Fruit fly (Drosophila melanogaster) whole organism, prepupa: ENCODE results near the gene Tcs4.

Source experiments
- Blimp-1 ChIP-seq: fragments of 200-800 bp; sonication (Bioruptor generic); optimal IDR thresholded peaks from 3 replicates; lab custom pipeline; 2017; ENCODE audit warnings: missing biosample characterization, missing genetic modification characterization, mild to moderate bottlenecking, moderate library complexity, missing genetic modification reagents
- CG11902 ChIP-seq: fragments of 200-800 bp; sonication (Bioruptor generic); optimal IDR thresholded peaks from 3 replicates; lab custom pipeline; 2016; ENCODE audit warnings: missing biosample characterization, missing genetic modification characterization
- Eip78C ChIP-seq: fragments of 200-800 bp; sonication (Bioruptor generic); peaks from one replicate; lab custom pipeline; 2016; ENCODE audit warnings: missing biosample characterization, missing genetic modification characterization
- Gug ChIP-seq: fragments of 200-800 bp; sonication (Bioruptor generic); IDR thresholded peaks from 2 replicates; pipeline ENCODE4 v1.3.6; 2022; ENCODE audit warnings: missing biosample characterization, missing genetic modification characterization
- Hr38 ChIP-seq: sonication (Bioruptor generic); optimal IDR thresholded peaks from 2 replicates; lab custom pipeline; 2016; ENCODE audit warnings: missing biosample characterization, missing genetic modification characterization
- Hr39 ChIP-seq: fragments of 200-800 bp; sonication (Bioruptor generic); optimal IDR thresholded peaks from 2 replicates; lab custom pipeline; 2016; ENCODE audit warnings: missing biosample characterization, missing genetic modification characterization
- Lpt ChIP-seq: fragments of 200-800 bp; sonication (Bioruptor generic); optimal IDR thresholded peaks from 3 replicates; lab custom pipeline; 2016; ENCODE audit warnings: missing biosample characterization, missing genetic modification characterization
- Met ChIP-seq: fragments of 200-800 bp; sonication (Bioruptor generic); optimal IDR thresholded peaks from 3 replicates; lab custom pipeline; 2016; ENCODE audit warnings: missing biosample characterization, missing genetic modification characterization
- Sox102F ChIP-seq: fragments of 200-800 bp; sonication (Bioruptor generic); optimal IDR thresholded peaks from 2 replicates; lab custom pipeline; 2016; ENCODE audit warnings: missing biosample characterization, mild to moderate bottlenecking, missing genetic modification characterization
- achi ChIP-seq: fragments of 200-800 bp; sonication (Bioruptor generic); optimal IDR thresholded peaks from 3 replicates; lab custom pipeline; 2016; ENCODE audit warnings: missing biosample characterization, missing genetic modification characterization
- eg ChIP-seq: fragments of 200-800 bp; sonication (Bioruptor generic); IDR thresholded peaks from 3 replicates; pipeline ENCODE4 v1.3.6; 2022; ENCODE audit warnings: missing biosample characterization, missing genetic modification characterization
- fd85E ChIP-seq: fragments of 200-800 bp; sonication (Bioruptor generic); optimal IDR thresholded peaks from 3 replicates; lab custom pipeline; 2016; ENCODE audit warnings: missing biosample characterization, missing genetic modification characterization
- svp ChIP-seq: fragments of 200-800 bp; sonication (Bioruptor generic); peaks from one replicate; lab custom pipeline; 2016; ENCODE audit warnings: missing biosample characterization, missing genetic modification characterization
- vri ChIP-seq: fragments of 200-800 bp; sonication (Bioruptor generic); optimal IDR thresholded peaks from 3 replicates; lab custom pipeline; 2016; ENCODE audit warnings: missing biosample characterization, mild to moderate bottlenecking, missing genetic modification characterization

dm6 chrX:19735270-19735669 lies 33.7 kb upstream of the Tcs4 start, which contains the start of gene CG14234:
- TF ChIP-seq Lpt (no peak), Blimp-1 (GFP tag; lab: Kevin White, UChicago) (no peak), achi (GFP tag; lab: Kevin White, UChicago) (no peak), vri (no peak), Sox102F (no peak), Eip78C (GFP tag; lab: Kevin White, UChicago) (no peak), eg (GFP tag; lab: Robert Waterston, UW) (no peak), CG11902 (no peak), Met (no peak), Hr39 (GFP tag; lab: Kevin White, UChicago) (no peak), Gug (GFP tag; lab: Robert Waterston, UW) (no peak), Hr38 (GFP tag; lab: Kevin White, UChicago) (no peak), fd85E (no peak), svp (GFP tag; lab: Kevin White, UChicago) (no peak)
